Fruit fly (Drosophila melanogaster) whole organism, embryonic: Measurements from ENCODE around the gene papi.

ENCODE experiments used
- ATbp ChIP-seq: fragments of 200-800 bp; sonication (Bioruptor generic); optimal IDR thresholded peaks from 2 replicates; lab custom pipeline; 2017; ENCODE audit warnings: missing biosample characterization, mild to moderate bottlenecking, missing genetic modification characterization, missing genetic modification reagents
- Abd-B ChIP-seq: fragments of 200-800 bp; sonication (Bioruptor generic); optimal IDR thresholded peaks from 2 replicates; lab custom pipeline; 2018; ENCODE audit warnings: missing biosample characterization, mild to moderate bottlenecking, missing genetic modification characterization, moderate library complexity
- Adf1 ChIP-seq: fragments of 200-800 bp; sonication (Bioruptor generic); IDR thresholded peaks from 2 replicates; pipeline ENCODE4 v1.3.6; 2022; ENCODE audit warnings: missing biosample characterization, missing genetic modification characterization
- Atf6 ChIP-seq: fragments of 200-800 bp; sonication (Bioruptor generic); IDR thresholded peaks from 2 replicates; pipeline ENCODE4 v1.3.6; 2022; ENCODE audit warnings: missing biosample characterization, missing genetic modification characterization
- Awh ChIP-seq: fragments of 200-800 bp; sonication (Bioruptor generic); IDR thresholded peaks from 2 replicates; pipeline ENCODE4, ENCODE4 v1.3.6; 2022; ENCODE audit warnings: missing biosample characterization, missing genetic modification characterization
- B-H1 ChIP-seq: fragments of 200-800 bp; sonication (Bioruptor generic); IDR thresholded peaks from 3 replicates; pipeline ENCODE4 v1.3.6; 2022; ENCODE audit warnings: missing biosample characterization, missing genetic modification characterization
- CG10147 ChIP-seq: fragments of 200-800 bp; sonication (Bioruptor generic); optimal IDR thresholded peaks from 2 replicates; lab custom pipeline; 2019; ENCODE audit warnings: missing biosample characterization, mild to moderate bottlenecking, missing genetic modification characterization, moderate library complexity
- CG12104 ChIP-seq: fragments of 200-800 bp; sonication (Bioruptor generic); optimal IDR thresholded peaks from 3 replicates; lab custom pipeline; 2016; ENCODE audit warnings: missing biosample characterization, missing genetic modification characterization
- CG13287 ChIP-seq: fragments of 200-800 bp; sonication (Bioruptor generic); IDR thresholded peaks from 2 replicates; pipeline ENCODE4 v1.3.6; 2022; ENCODE audit warnings: missing biosample characterization, missing genetic modification characterization; ENCODE audit not compliant: partially characterized antibody
- CG13894 ChIP-seq: fragments of 200-800 bp; sonication (Bioruptor generic); optimal IDR thresholded peaks from 3 replicates; lab custom pipeline; 2018; ENCODE audit warnings: missing biosample characterization, mild to moderate bottlenecking, missing genetic modification characterization, moderate library complexity
- CG14667 ChIP-seq: fragments of 200-800 bp; sonication (Bioruptor generic); IDR thresholded peaks from 2 replicates; pipeline ENCODE4 v1.3.6; 2022; ENCODE audit warnings: missing biosample characterization, missing genetic modification characterization
- CG17912 ChIP-seq: fragments of 200-800 bp; sonication (Bioruptor generic); optimal IDR thresholded peaks from 2 replicates; lab custom pipeline; 2018; ENCODE audit warnings: missing biosample characterization, mild to moderate bottlenecking, missing genetic modification characterization
- CG2875 ChIP-seq: fragments of 200-800 bp; sonication (Bioruptor generic); optimal IDR thresholded peaks from 2 replicates; lab custom pipeline; 2017; ENCODE audit warnings: missing biosample characterization, mild to moderate bottlenecking, missing genetic modification characterization, missing genetic modification reagents
- CG30403 ChIP-seq: fragments of 200-800 bp; sonication (Bioruptor generic); optimal IDR thresholded peaks from 3 replicates; lab custom pipeline; 2016; ENCODE audit warnings: missing biosample characterization, missing genetic modification characterization
- CG7357 ChIP-seq: fragments of 200-800 bp; sonication (Bioruptor generic); IDR thresholded peaks from 3 replicates; pipeline ENCODE4 v1.3.6; 2022; ENCODE audit warnings: missing biosample characterization, missing genetic modification characterization
- CG8089 ChIP-seq: fragments of 200-800 bp; sonication (Bioruptor generic); optimal IDR thresholded peaks from 3 replicates; lab custom pipeline; 2016; ENCODE audit warnings: missing biosample characterization, missing genetic modification characterization
- CG8388 ChIP-seq: fragments of 200-800 bp; sonication (Bioruptor generic); optimal IDR thresholded peaks from 2 replicates; lab custom pipeline; 2019; ENCODE audit warnings: missing biosample characterization, mild to moderate bottlenecking, missing genetic modification characterization, moderate library complexity
- CG9437 ChIP-seq: fragments of 200-800 bp; sonication (Bioruptor generic); optimal IDR thresholded peaks from 2 replicates; lab custom pipeline; 2018; ENCODE audit warnings: missing biosample characterization, mild to moderate bottlenecking, missing genetic modification characterization
- CG9817 ChIP-seq: fragments of 200-800 bp; sonication (Bioruptor generic); optimal IDR thresholded peaks from 2 replicates; lab custom pipeline; 2018; ENCODE audit warnings: missing biosample characterization, mild to moderate bottlenecking, missing genetic modification characterization, moderate library complexity
- HLHmδ ChIP-seq: fragments of 200-800 bp; sonication (Bioruptor generic); optimal IDR thresholded peaks from 2 replicates; lab custom pipeline; 2018; ENCODE audit warnings: missing biosample characterization, mild to moderate bottlenecking, missing genetic modification characterization, moderate library complexity
- Hmx ChIP-seq: fragments of 200-800 bp; sonication (Bioruptor generic); optimal IDR thresholded peaks from 2 replicates; lab custom pipeline; 2016; ENCODE audit warnings: missing biosample characterization, missing genetic modification characterization
- Hr39 ChIP-seq: fragments of >200 bp; optimal IDR thresholded peaks from 2 replicates; lab custom pipeline; 2017
- MBD-R2 ChIP-seq: fragments of 200-800 bp; sonication (Bioruptor generic); IDR thresholded peaks from 2 replicates; pipeline ENCODE4 v1.3.6; 2022; ENCODE audit warnings: missing biosample characterization, missing genetic modification characterization
- MESR4 ChIP-seq: fragments of 200-800 bp; sonication (Bioruptor generic); optimal IDR thresholded peaks from 2 replicates; lab custom pipeline; 2018; ENCODE audit warnings: missing biosample characterization, mild to moderate bottlenecking, missing genetic modification characterization, moderate library complexity
- Nf-YB ChIP-seq: fragments of 200-800 bp; sonication (Bioruptor generic); optimal IDR thresholded peaks from 3 replicates; lab custom pipeline; 2019; ENCODE audit warnings: missing biosample characterization, mild to moderate bottlenecking, missing genetic modification characterization, moderate library complexity
- Ssrp ChIP-seq: fragments of 200-800 bp; sonication (Bioruptor generic); optimal IDR thresholded peaks from 2 replicates; lab custom pipeline; 2018; ENCODE audit warnings: missing biosample characterization, mild to moderate bottlenecking, missing genetic modification characterization, moderate library complexity
- Tbp ChIP-seq: fragments of >200 bp; optimal IDR thresholded peaks from 2 replicates; lab custom pipeline; 2018; ENCODE audit warnings: missing biosample characterization, missing genetic modification characterization
- Trl ChIP-seq, 3 experiments: fragments of >200 bp in 2 of 3; fragments of 200-800 bp in 1 of 3; sonication (Bioruptor generic) in 1 of 3; optimal IDR thresholded peaks; 2 replicates in 1 of 3; 3 replicates in 2 of 3; lab custom pipeline; 2016 to 2017; ENCODE audit warnings: missing biosample characterization in 1 of 3, missing genetic modification characterization in 1 of 3
- bcd ChIP-seq: fragments of 200-800 bp; sonication (Bioruptor generic); optimal IDR thresholded peaks from 2 replicates; lab custom pipeline; 2017; ENCODE audit warnings: missing biosample characterization, mild to moderate bottlenecking, missing genetic modification characterization
- bsh ChIP-seq, 2 experiments: fragments of 200-800 bp; sonication (Bioruptor generic); optimal IDR thresholded peaks; 2 replicates each; lab custom pipeline; 2017 to 2018; ENCODE audit warnings: mild to moderate bottlenecking in 2 of 2, missing biosample characterization in 2 of 2, missing genetic modification characterization in 2 of 2, moderate library complexity in 1 of 2
- chm ChIP-seq: fragments of 200-800 bp; sonication (Bioruptor generic); IDR thresholded peaks from 2 replicates; pipeline ENCODE4 v1.3.6; 2022; ENCODE audit warnings: missing biosample characterization, missing genetic modification characterization
- crp ChIP-seq, 2 experiments: fragments of 200-800 bp; sonication (Bioruptor generic); optimal IDR thresholded peaks; 2 replicates in 1 of 2; 3 replicates in 1 of 2; lab custom pipeline; 2017; ENCODE audit warnings: missing biosample characterization in 2 of 2, missing genetic modification characterization in 2 of 2, mild to moderate bottlenecking in 1 of 2, moderate library complexity in 1 of 2
- cwo ChIP-seq: fragments of 200-800 bp; sonication (Bioruptor generic); optimal IDR thresholded peaks from 3 replicates; lab custom pipeline; 2017; ENCODE audit warnings: missing biosample characterization, missing genetic modification characterization, mild to moderate bottlenecking, moderate library complexity, missing genetic modification reagents
- dan ChIP-seq: fragments of 200-800 bp; sonication (Bioruptor generic); IDR thresholded peaks from 2 replicates; pipeline ENCODE4 v1.3.6; 2022; ENCODE audit warnings: missing biosample characterization, missing genetic modification characterization
- dm ChIP-seq: fragments of 200-800 bp; sonication (Bioruptor generic); optimal IDR thresholded peaks from 3 replicates; lab custom pipeline; 2016; ENCODE audit warnings: missing biosample characterization, missing genetic modification characterization
- ems ChIP-seq: fragments of 200-800 bp; sonication (Bioruptor generic); optimal IDR thresholded peaks from 3 replicates; lab custom pipeline; 2016; ENCODE audit warnings: missing biosample characterization, missing genetic modification characterization
- fd96Cb ChIP-seq: fragments of 200-800 bp; sonication (Bioruptor generic); optimal IDR thresholded peaks from 2 replicates; lab custom pipeline; 2018; ENCODE audit warnings: missing biosample characterization, mild to moderate bottlenecking, missing genetic modification characterization, moderate library complexity
- her ChIP-seq: fragments of 200-800 bp; sonication (Bioruptor generic); optimal IDR thresholded peaks from 2 replicates; lab custom pipeline; 2016; ENCODE audit warnings: missing biosample characterization, missing genetic modification characterization
- lbe ChIP-seq: fragments of 200-800 bp; sonication (Bioruptor generic); optimal IDR thresholded peaks from 2 replicates; lab custom pipeline; 2016; ENCODE audit warnings: missing biosample characterization, mild to moderate bottlenecking, missing genetic modification characterization
- lmd ChIP-seq: fragments of 200-800 bp; sonication (Bioruptor generic); IDR thresholded peaks from 2 replicates; pipeline ENCODE4 v1.3.6; 2022; ENCODE audit warnings: missing biosample characterization, missing genetic modification characterization
- nom ChIP-seq: fragments of 200-800 bp; sonication (Bioruptor generic); optimal IDR thresholded peaks from 2 replicates; lab custom pipeline; 2017; ENCODE audit warnings: missing biosample characterization, missing genetic modification characterization, mild to moderate bottlenecking, moderate library complexity, missing genetic modification reagents
- onecut ChIP-seq: fragments of 200-800 bp; sonication (Bioruptor generic); IDR thresholded peaks from 2 replicates; pipeline ENCODE4 v1.3.6; 2022; ENCODE audit warnings: missing biosample characterization, missing genetic modification characterization
- pfk ChIP-seq: fragments of 200-800 bp; sonication (Bioruptor generic); optimal IDR thresholded peaks from 2 replicates; lab custom pipeline; 2018; ENCODE audit warnings: missing biosample characterization, mild to moderate bottlenecking, missing genetic modification characterization, moderate library complexity
- sisA ChIP-seq: fragments of 200-800 bp; sonication (Bioruptor generic); IDR thresholded peaks from 2 replicates; pipeline ENCODE4 v1.3.6; 2022; ENCODE audit warnings: missing biosample characterization, missing genetic modification characterization
- sob ChIP-seq: fragments of 200-800 bp; sonication (Bioruptor generic); IDR thresholded peaks from 2 replicates; pipeline ENCODE4 v1.3.6; 2022; ENCODE audit warnings: missing biosample characterization, missing genetic modification characterization
- wdn ChIP-seq: fragments of 200-800 bp; sonication (Bioruptor generic); IDR thresholded peaks from 2 replicates; pipeline ENCODE4 v1.3.6; 2022; ENCODE audit warnings: missing biosample characterization, missing genetic modification characterization
- zen ChIP-seq: fragments of 200-800 bp; sonication (Bioruptor generic); optimal IDR thresholded peaks from 3 replicates; lab custom pipeline; 2018; ENCODE audit warnings: missing biosample characterization, mild to moderate bottlenecking, missing genetic modification characterization, moderate library complexity
- zfh1 ChIP-seq: fragments of 200-800 bp; sonication (Bioruptor generic); IDR thresholded peaks from 3 replicates; pipeline ENCODE4 v1.3.6; 2022; ENCODE audit warnings: missing biosample characterization, missing genetic modification characterization

The papi gene

DNA sequence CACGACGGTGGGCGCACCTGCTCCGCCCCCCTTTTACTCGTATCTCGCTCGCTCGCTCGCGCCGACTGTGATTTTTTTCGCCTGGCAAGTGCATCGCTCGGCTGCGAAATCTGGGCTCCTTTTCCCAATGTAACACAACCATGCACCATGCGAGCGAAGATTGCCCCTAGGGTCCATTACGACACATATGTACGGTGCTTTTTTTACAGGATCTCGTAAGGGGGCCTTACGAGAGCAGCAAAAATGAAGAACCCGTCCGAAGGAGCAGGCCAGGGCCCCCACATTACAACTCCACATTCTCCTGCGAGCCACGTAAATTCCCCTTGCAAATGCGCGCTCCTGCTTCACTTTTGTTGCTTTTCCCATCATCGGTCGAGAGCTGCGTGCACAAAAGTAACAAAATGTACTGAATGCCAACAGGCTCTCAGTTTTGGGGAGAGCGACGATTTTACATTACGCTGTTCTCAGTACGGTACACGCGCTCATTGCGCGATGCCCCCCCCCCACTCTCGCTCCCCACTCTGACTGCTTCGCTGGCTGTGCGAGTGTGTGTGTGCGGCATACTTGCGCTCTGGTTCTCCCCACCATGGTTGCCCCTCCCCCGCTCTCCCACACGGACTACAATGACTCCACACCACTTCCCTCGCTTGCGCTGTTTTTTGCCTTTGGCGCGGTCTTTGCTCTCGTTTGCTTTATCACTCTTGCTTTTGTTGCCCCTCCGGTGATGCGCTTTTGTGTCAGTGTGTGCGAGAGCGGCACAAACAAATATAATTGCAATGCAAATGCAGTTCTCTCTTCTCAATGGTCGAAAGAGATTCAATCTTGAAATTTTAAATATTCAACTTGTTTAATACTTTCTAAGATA, 17.5 kb upstream of the papi start (continued):
- no peak for TF ChIP-seq Ssrp (tag; lab: Kevin White, UChicago)
- peak; percentile 33; the same call in 1 of the 2 replicates for TF ChIP-seq sob (GFP tag; lab: Robert Waterston, UW)
- 0 out of 2 replicates have a peak, but pooled peaks have one; percentile 8 for TF ChIP-seq Awh (GFP tag; lab: Robert Waterston, UW)
- peak; percentile 51 for TF ChIP-seq Adf1
- TF ChIP-seq pfk (GFP tag; lab: Kevin White, UChicago) = no peak
- no peak for TF ChIP-seq CG17912
- no peak for TF ChIP-seq her (GFP tag; lab: Kevin White, UChicago)
- no peak for TF ChIP-seq zfh1 (GFP tag; lab: Robert Waterston, UW)
- TF ChIP-seq dan = no peak
- TF ChIP-seq sisA (GFP tag; lab: Robert Waterston, UW) = no peak
- no peak for TF ChIP-seq MESR4 (GFP tag; lab: Kevin White, UChicago)
- TF ChIP-seq CG13894 (tag; lab: Kevin White, UChicago) = peak; percentile 43
- no peak for TF ChIP-seq Hmx (GFP tag; lab: Kevin White, UChicago)
- no peak for TF ChIP-seq CG14667
- no peak for TF ChIP-seq ATbp (GFP tag; lab: Kevin White, UChicago)
- TF ChIP-seq bcd (GFP tag; lab: Kevin White, UChicago) = no peak
- TF ChIP-seq dm (GFP tag; lab: Kevin White, UChicago) = no peak
- TF ChIP-seq onecut (GFP tag; lab: Robert Waterston, UW) = no peak
- peak; percentile 80 for TF ChIP-seq nom
- peak; percentile 70 for TF ChIP-seq CG9437 (GFP tag; lab: Kevin White, UChicago)
- TF ChIP-seq wdn = no peak
- peak; percentile 27 for TF ChIP-seq lbe
- TF ChIP-seq B-H1 (GFP tag; lab: Robert Waterston, UW) = no peak; the same call in 2 of the 3 replicates
- TF ChIP-seq CG10147 (GFP tag; lab: Kevin White, UChicago) = no peak
- no peak for TF ChIP-seq CG2875
- no peak for TF ChIP-seq CG12104 (GFP tag; lab: Kevin White, UChicago)
- TF ChIP-seq Tbp = no peak
- TF ChIP-seq CG7357 = no peak
- no peak for TF ChIP-seq CG30403 (GFP tag; lab: Kevin White, UChicago)
- peak; percentile 8 for TF ChIP-seq cwo (GFP tag; lab: Kevin White, UChicago)
- TF ChIP-seq chm (GFP tag; lab: Robert Waterston, UW) = peak; percentile 68; the same call in 1 of the 2 replicates
- TF ChIP-seq HLHmδ (GFP tag; lab: Kevin White, UChicago) = peak; percentile 88
- TF ChIP-seq crp (GFP tag; optimal IDR thresholded peaks at IDR 0.05; lab: Kevin White, UChicago) = no peak
- peak; percentile 62 to 69 for TF ChIP-seq Trl (optimal IDR thresholded peaks at IDR 0.05; lab: Kevin White, UChicago)
- no peak for TF ChIP-seq Trl (GFP tag; optimal IDR thresholded peaks at IDR 0.05; lab: Kevin White, UChicago)
- no peak for TF ChIP-seq fd96Cb
- 0 out of 2 replicates have a peak, but pooled peaks have one; percentile 17 for TF ChIP-seq Atf6 (GFP tag; lab: Robert Waterston, UW)
- TF ChIP-seq CG8089 (GFP tag; lab: Kevin White, UChicago) = no peak
- peak; percentile 66 for TF ChIP-seq CG13287 (GFP tag; lab: Robert Waterston, UW)
- peak; percentile 22; the same call in 1 of the 2 replicates for TF ChIP-seq MBD-R2 (GFP tag; lab: Robert Waterston, UW)
- peak; percentile 21 for TF ChIP-seq Abd-B (GFP tag; lab: Kevin White, UChicago)
- no peak for TF ChIP-seq zen (tag; lab: Kevin White, UChicago)
- no peak for TF ChIP-seq CG9817
- no peak for TF ChIP-seq CG8388 (GFP tag; lab: Kevin White, UChicago)
- peak; percentile 26 for TF ChIP-seq Nf-YB (GFP tag; lab: Kevin White, UChicago)
- TF ChIP-seq ems (GFP tag; lab: Kevin White, UChicago) = no peak
- no peak for TF ChIP-seq lmd (GFP tag; lab: Robert Waterston, UW)
- peak in 1 of 2 experiments; percentile 27 for TF ChIP-seq bsh (GFP tag; optimal IDR thresholded peaks at IDR 0.05; lab: Kevin White, UChicago)
- no peak for TF ChIP-seq Hr39 (lab: Kevin White, UChicago)
